Fruit fly (Drosophila melanogaster) whole organism, larva: Measurements from ENCODE around the gene Cyp28d2.

Source experiments
- noc ChIP-seq: fragments of 200-800 bp; sonication (Bioruptor generic); optimal IDR thresholded peaks from 3 replicates; lab custom pipeline; 2019; ENCODE audit warnings: missing biosample characterization, mild to moderate bottlenecking, missing genetic modification characterization, moderate library complexity

The Cyp28d2 gene

dm6 chr2L:5229239-5229638, 22.2 kb downstream of the Cyp28d2 start:
- TF ChIP-seq noc (tag; lab: Kevin White, UChicago): no peak

DNA sequence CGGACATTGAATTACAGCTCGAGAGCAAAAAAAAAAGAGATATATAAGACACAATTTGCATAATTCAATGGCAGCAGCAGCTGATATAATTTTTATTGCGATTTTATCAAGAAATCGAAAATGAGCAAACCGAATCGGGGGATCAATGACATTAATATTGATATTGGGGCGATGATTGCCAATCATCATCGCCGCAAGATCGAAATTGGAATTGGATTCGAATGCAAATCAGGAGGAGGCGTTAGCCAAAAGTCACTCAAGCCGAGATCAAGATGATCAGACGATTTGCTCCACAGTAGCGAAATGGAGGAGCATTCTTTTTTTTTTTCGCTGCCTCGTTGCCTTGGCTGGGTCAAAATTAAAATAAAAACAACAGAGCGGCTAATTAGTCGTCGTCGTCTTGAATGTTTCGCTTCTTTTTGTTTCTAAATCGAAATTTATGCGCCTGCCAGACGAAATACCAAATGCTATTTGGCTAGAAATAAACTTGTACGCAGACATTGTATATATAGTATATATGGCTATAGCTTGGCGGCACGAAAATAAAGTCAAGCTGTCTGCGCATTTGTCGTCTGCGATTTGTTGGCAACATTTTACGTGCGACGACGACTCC, 22.8 kb downstream of the Cyp28d2 start:
- no peak for TF ChIP-seq noc (tag; lab: Kevin White, UChicago)

dm6 chr2L:5230772-5231171, 23.7 kb downstream of the Cyp28d2 start:
- no peak for TF ChIP-seq noc (tag; lab: Kevin White, UChicago)

dm6 chr2L:5231437-5231836, 24.4 kb downstream of the Cyp28d2 start:
- no peak for TF ChIP-seq noc (tag; lab: Kevin White, UChicago)

DNA sequence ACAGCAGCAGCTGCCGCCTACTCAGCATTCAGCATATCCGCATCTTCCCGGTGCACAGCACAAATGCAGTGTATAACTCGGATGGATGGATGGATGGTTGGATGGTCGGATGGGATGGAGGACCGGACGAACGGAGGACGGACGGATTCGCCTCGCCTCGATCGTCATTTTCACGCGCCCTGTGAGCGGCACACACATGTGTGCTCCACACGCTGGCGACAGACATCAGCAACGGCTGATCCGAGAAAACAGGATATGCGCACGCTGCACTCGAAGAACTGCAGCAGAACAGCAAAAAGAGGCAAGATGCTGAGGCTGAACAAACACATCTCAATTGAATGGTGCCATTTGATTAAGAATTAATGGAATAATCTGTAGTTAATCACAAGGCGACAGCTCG, 25.1 kb downstream of the Cyp28d2 start:
- no peak for TF ChIP-seq noc (tag; lab: Kevin White, UChicago)

DNA sequence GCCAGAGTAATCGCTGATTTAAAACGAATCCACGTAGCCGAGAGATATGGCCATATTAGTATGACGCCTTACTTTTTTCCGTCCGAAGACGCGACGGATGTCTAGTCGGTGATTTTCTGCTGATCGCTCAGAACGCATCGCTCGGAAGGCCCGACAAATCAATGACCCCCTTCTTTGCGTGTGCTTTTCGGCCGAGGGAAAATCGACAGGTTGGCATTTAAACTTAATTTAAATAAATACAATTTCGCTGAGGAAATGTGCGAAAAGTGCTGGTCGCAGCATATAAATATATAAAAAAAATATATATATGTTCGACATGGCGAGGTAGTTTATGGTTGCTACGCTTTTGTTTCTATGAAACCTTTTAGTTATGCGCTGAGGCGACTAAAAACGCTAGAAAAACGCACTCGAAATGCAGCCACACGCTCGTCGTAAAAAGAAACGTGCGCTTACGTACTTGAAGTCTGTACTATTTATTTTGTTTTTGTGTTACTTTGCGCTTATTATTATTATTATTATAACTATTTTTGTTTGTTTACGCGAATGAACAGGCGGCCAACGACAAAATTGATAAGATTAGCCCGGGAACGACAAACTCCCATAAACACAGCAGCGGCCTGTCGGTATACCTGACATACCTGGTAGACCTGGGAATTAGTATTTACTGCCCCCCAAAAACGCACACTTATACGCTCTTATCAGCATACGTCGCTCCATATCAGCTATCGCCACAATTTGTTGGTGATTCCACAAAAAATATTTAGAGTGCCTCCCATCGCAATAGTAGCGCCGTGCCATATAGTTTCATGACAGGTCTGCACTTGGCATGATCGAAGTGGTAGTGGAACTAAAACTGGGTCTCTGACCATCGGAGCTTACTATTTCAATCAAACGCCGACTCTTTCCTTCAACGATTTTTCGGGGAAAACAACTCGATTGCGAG, 26.2 kb downstream of the Cyp28d2 start:
- TF ChIP-seq noc (tag; lab: Kevin White, UChicago): peak; percentile 95

dm6 chr2L:5234714-5235298, 27.7 kb downstream of the Cyp28d2 start:
- TF ChIP-seq noc (tag; lab: Kevin White, UChicago): no peak

dm6 chr2L:5236346-5236809, 29.3 kb downstream of the Cyp28d2 start:
- no peak for TF ChIP-seq noc (tag; lab: Kevin White, UChicago)

- peak; percentile 13 for TF ChIP-seq noc (tag; lab: Kevin White, UChicago)
Observed at dm6 chr2L:5237175-5237753, 30.2 kb downstream of the Cyp28d2 start.

dm6 chr2L:5237899-5238566, 31.0 kb downstream of the Cyp28d2 start:
- TF ChIP-seq noc (tag; lab: Kevin White, UChicago): peak; percentile 35

DNA sequence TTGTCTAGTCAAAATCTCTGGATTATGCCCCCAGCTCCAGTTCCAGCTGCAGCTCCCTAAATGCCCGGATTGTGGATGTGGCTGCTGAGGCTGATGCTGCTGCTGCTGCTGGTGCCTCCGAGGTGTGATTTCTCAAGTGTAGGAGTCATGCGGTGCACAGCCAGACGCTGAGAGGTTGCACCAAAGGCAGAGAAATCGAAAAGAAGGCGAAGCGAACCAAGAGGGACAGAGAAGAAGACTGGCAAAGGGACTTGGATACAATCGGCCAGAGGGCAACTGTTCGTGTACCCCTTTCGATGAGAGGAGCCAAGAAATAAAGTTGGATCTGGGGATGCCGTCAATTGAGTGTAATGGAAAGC, 31.5 kb downstream of the Cyp28d2 start:
- TF ChIP-seq noc (tag; lab: Kevin White, UChicago): no peak

DNA sequence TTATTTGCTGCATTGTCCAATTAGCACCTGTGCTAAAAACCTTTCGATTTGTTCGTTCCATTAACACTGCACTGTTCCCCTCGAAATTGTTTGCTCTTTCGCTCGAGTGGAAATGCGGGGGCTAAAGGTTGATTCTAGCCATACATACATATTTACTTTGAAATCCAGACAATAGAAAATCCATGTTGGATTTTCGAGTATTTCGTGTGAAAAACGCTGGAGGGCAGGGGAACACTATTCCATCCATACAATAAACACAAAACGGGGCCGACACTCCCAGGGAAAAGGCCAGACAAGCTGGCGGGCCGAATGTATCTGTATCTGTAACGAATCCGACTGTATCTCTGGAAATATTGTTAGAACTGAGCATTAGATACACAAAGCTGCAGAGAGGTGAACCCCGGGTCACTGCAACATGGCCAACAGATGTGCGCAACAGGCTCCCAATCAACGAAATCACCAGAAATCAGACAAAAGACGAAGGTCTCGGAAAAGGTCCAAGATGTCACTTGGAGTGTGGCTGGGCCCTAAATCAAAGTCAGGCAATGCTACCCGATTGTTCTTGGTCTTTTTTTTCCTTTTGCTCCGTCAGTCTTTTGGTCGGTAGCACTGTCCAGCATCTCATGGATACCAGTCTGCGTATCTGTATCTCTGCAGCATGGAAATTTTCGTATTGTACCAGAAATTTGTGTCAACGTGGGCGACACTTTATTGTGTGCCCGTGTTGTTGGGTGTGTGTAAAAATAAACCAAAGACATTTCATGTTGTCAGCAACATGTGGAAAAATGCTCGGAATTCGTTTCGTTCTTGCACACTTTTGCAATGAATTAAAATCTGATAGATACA, 32.6 kb downstream of the Cyp28d2 start:
- no peak for TF ChIP-seq noc (tag; lab: Kevin White, UChicago)

DNA sequence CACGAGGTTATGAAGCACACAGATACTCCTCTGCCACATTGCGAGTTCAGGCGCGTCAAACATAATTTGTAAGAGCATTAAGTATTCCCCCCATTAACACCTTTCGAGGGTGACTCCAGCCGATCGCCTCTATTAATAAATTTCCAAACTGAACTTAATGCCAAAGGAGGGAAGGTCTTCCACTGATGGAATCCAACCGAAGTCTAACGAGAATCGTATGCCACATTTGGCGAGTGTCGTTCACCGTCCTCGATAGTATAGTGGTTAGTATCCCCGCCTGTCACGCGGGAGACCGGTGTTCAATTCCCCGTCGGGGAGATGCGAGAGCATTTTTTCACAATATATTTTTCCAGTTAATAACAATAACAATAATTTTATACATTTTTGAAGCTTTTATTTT, 33.5 kb downstream of the Cyp28d2 start:
- no peak for TF ChIP-seq noc (tag; lab: Kevin White, UChicago)

DNA sequence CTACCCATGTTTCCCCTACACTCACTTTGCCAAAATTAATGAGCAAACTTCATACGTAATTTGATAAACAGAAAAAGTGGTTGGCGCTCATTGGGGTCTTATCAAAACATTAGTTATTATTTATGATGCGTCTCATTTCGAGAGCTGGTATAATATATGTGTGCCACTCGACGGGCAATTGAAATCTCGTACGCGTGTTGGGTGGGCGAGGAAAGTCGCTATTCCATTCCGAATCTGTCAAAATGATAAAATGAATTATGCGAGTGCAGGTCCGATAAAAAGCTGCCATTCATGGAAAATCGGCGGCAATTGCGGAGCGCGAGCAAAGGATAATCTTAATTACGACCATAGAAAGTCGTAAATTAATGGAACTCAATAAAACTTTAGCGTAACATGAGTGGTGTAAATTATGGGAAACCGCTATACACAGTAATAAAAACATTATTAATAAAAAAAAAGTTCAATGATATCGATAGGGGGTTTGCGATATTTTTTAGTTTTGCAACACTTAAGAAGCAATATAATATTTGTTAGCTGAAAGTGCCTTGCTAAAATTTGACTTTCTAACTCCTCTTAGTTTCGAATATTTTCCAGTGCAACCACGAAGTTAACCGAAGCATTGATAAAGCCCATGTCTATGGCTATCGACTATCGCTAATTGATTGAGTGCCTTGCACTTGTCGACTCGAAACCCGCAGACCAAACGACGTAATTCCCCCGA, 35.3 kb downstream of the Cyp28d2 start:
- TF ChIP-seq noc (tag; lab: Kevin White, UChicago): peak; percentile 92
